Fruit fly (Drosophila melanogaster) whole organism, pupa: ENCODE results near the gene hmw.
A peak's percentile ranks its signal among the peaks of the same experiment; 100 is the strongest.

ENCODE experiments used
- CG10348 ChIP-seq: fragments of 200-800 bp; sonication (Bioruptor generic); IDR thresholded peaks from 2 replicates; pipeline ENCODE4 v1.3.6; 2022; ENCODE audit warnings: missing biosample characterization, missing genetic modification characterization
- CG12605 ChIP-seq: fragments of 200-800 bp; sonication (Bioruptor generic); IDR thresholded peaks from 2 replicates; pipeline ENCODE4 v1.3.6; 2022; ENCODE audit warnings: missing biosample characterization, missing genetic modification characterization
- CG13204 ChIP-seq: fragments of 200-800 bp; sonication (Bioruptor generic); optimal IDR thresholded peaks from 2 replicates; lab custom pipeline; 2018; ENCODE audit warnings: missing biosample characterization, mild to moderate bottlenecking, missing genetic modification characterization, moderate library complexity
- CG14655 ChIP-seq: fragments of 200-800 bp; sonication (Bioruptor generic); optimal IDR thresholded peaks from 3 replicates; lab custom pipeline; 2017; ENCODE audit warnings: mild to moderate bottlenecking, missing biosample characterization, missing genetic modification reagents, missing genetic modification characterization
- CG15710 ChIP-seq: fragments of 200-800 bp; sonication (Bioruptor generic); optimal IDR thresholded peaks from 2 replicates; lab custom pipeline; 2018; ENCODE audit warnings: missing biosample characterization, mild to moderate bottlenecking, missing genetic modification characterization, moderate library complexity
- CG17806 ChIP-seq: fragments of 200-800 bp; sonication (Bioruptor generic); optimal IDR thresholded peaks from 2 replicates; lab custom pipeline; 2018; ENCODE audit warnings: missing biosample characterization, mild to moderate bottlenecking, missing genetic modification characterization, moderate library complexity
- CG32121 ChIP-seq: fragments of 200-800 bp; sonication (Bioruptor generic); IDR thresholded peaks from 2 replicates; pipeline ENCODE4 v1.3.6; 2022; ENCODE audit warnings: missing biosample characterization, missing genetic modification characterization
- CG34367 ChIP-seq: fragments of 200-800 bp; sonication (Bioruptor generic); optimal IDR thresholded peaks from 2 replicates; lab custom pipeline; 2018; ENCODE audit warnings: missing biosample characterization, mild to moderate bottlenecking, missing genetic modification characterization
- CG4496 ChIP-seq: fragments of 200-800 bp; sonication (Bioruptor generic); IDR thresholded peaks from 3 replicates; pipeline ENCODE4 v1.3.6; 2022; ENCODE audit warnings: missing biosample characterization, missing genetic modification characterization
- CG8159 ChIP-seq: fragments of 200-800 bp; sonication (Bioruptor generic); optimal IDR thresholded peaks from 3 replicates; lab custom pipeline; 2018; ENCODE audit warnings: missing biosample characterization, mild to moderate bottlenecking, missing genetic modification characterization, moderate library complexity
- CG8301 ChIP-seq: fragments of 200-800 bp; sonication (Bioruptor generic); optimal IDR thresholded peaks from 2 replicates; lab custom pipeline; 2018; ENCODE audit warnings: missing biosample characterization, mild to moderate bottlenecking, missing genetic modification characterization
- CG9948 ChIP-seq: fragments of 200-800 bp; sonication (Bioruptor generic); optimal IDR thresholded peaks from 2 replicates; lab custom pipeline; 2018; ENCODE audit warnings: missing biosample characterization, mild to moderate bottlenecking, missing genetic modification characterization, moderate library complexity
- D1 ChIP-seq: fragments of 200-800 bp; sonication (Bioruptor generic); optimal IDR thresholded peaks from 2 replicates; lab custom pipeline; 2018; ENCODE audit warnings: missing biosample characterization, mild to moderate bottlenecking, missing genetic modification characterization, moderate library complexity
- EcR ChIP-seq: fragments of 200-800 bp; sonication (Bioruptor generic); optimal IDR thresholded peaks from 3 replicates; lab custom pipeline; 2019; ENCODE audit warnings: missing biosample characterization, missing genetic modification characterization, mild to moderate bottlenecking, moderate library complexity, missing genetic modification reagents
- Ets98B ChIP-seq: fragments of 200-800 bp; sonication (Bioruptor generic); IDR thresholded peaks from 2 replicates; pipeline ENCODE4 v1.3.6; 2022; ENCODE audit warnings: missing biosample characterization, missing genetic modification characterization
- Pif1A ChIP-seq: fragments of 200-800 bp; sonication (Bioruptor generic); optimal IDR thresholded peaks from 3 replicates; lab custom pipeline; 2016; ENCODE audit warnings: missing biosample characterization, missing genetic modification characterization
- Pif1B ChIP-seq: fragments of 200-800 bp; sonication (Bioruptor generic); optimal IDR thresholded peaks from 3 replicates; lab custom pipeline; 2016; ENCODE audit warnings: missing biosample characterization, missing genetic modification characterization
- Snoo ChIP-seq: fragments of 200-800 bp; sonication (Bioruptor generic); optimal IDR thresholded peaks from 3 replicates; lab custom pipeline; 2017; ENCODE audit warnings: missing biosample characterization, mild to moderate bottlenecking, missing genetic modification characterization, inconsistent platforms
- fd96Ca ChIP-seq: fragments of 200-800 bp; sonication (Bioruptor generic); IDR thresholded peaks from 3 replicates; pipeline ENCODE4 v1.3.6; 2022; ENCODE audit warnings: missing biosample characterization, missing genetic modification characterization
- gl ChIP-seq: fragments of 200-800 bp; sonication (Bioruptor generic); optimal IDR thresholded peaks from 2 replicates; lab custom pipeline; 2018; ENCODE audit warnings: missing biosample characterization, mild to moderate bottlenecking, missing genetic modification characterization
- rn ChIP-seq: fragments of 200-800 bp; sonication (Bioruptor generic); IDR thresholded peaks from 2 replicates; pipeline ENCODE4 v1.3.6; 2022; ENCODE audit warnings: missing biosample characterization, missing genetic modification characterization

The hmw gene

dm6 chr3R:18393436-18393835 is 31.6 kb downstream of the hmw start:
- no peak for TF ChIP-seq CG10348 (GFP tag; lab: Robert Waterston, UW)
- TF ChIP-seq CG32121 (GFP tag; lab: Robert Waterston, UW), result peak; percentile 69; the same call in 1 of the 2 replicates
- TF ChIP-seq rn, result peak; percentile 44; the same call in 1 of the 2 replicates
- TF ChIP-seq CG15710 (tag; lab: Kevin White, UChicago), result peak; percentile 71
- TF ChIP-seq Snoo, result no peak
- peak; percentile 44 for TF ChIP-seq gl (tag; lab: Kevin White, UChicago)
- TF ChIP-seq Ets98B, result peak; percentile 75
- peak; percentile 1 for TF ChIP-seq EcR (GFP tag; lab: Kevin White, UChicago)
- peak; percentile 36 for TF ChIP-seq CG17806 (tag; lab: Kevin White, UChicago)
- no peak for TF ChIP-seq D1
- TF ChIP-seq CG9948 (tag; lab: Kevin White, UChicago), result no peak
- peak; percentile 54 for TF ChIP-seq CG12605 (GFP tag; lab: Robert Waterston, UW)
- TF ChIP-seq CG4496, result no peak
- TF ChIP-seq fd96Ca (GFP tag; lab: Robert Waterston, UW), result no peak
- TF ChIP-seq CG8301 (tag; lab: Kevin White, UChicago), result no peak
- TF ChIP-seq Pif1A, result peak; percentile 63
- peak; percentile 35 for TF ChIP-seq Pif1B (GFP tag; lab: Kevin White, UChicago)
- no peak for TF ChIP-seq CG14655 (GFP tag; lab: Kevin White, UChicago)
- TF ChIP-seq CG34367 (tag; lab: Kevin White, UChicago), result peak; percentile 40
- peak; percentile 36 for TF ChIP-seq CG13204 (GFP tag; lab: Kevin White, UChicago)
- peak; percentile 52 for TF ChIP-seq CG8159
- TF ChIP-seq, all 21 proteins: peak for 13

- TF ChIP-seq CG14655 (GFP tag; lab: Kevin White, UChicago), result no peak
- peak; percentile 86 for TF ChIP-seq EcR (GFP tag; lab: Kevin White, UChicago)
- TF ChIP-seq CG4496, result 0 out of 3 replicates have a peak, but pooled peaks have one; percentile 32
Measured at dm6 chr3R:18394876-18395275, 33.1 kb downstream of the hmw start.

- no peak for TF ChIP-seq Ets98B
- no peak for TF ChIP-seq Pif1B (GFP tag; lab: Kevin White, UChicago)
- TF ChIP-seq Pif1A, result no peak
- TF ChIP-seq CG15710 (tag; lab: Kevin White, UChicago), result no peak
- TF ChIP-seq CG8159, result no peak
- TF ChIP-seq fd96Ca (GFP tag; lab: Robert Waterston, UW), result no peak
- no peak for TF ChIP-seq CG12605 (GFP tag; lab: Robert Waterston, UW)
- no peak for TF ChIP-seq CG13204 (GFP tag; lab: Kevin White, UChicago)
- TF ChIP-seq CG10348 (GFP tag; lab: Robert Waterston, UW), result no peak
- no peak for TF ChIP-seq CG17806 (tag; lab: Kevin White, UChicago)
- TF ChIP-seq CG34367 (tag; lab: Kevin White, UChicago), result no peak
- no peak for TF ChIP-seq CG8301 (tag; lab: Kevin White, UChicago)
- no peak for TF ChIP-seq CG4496
- TF ChIP-seq, all 21 proteins: peak for 0
Measured at dm6 chr3R:18395694-18396093, 33.9 kb downstream of the hmw start.

- peak; percentile 98 for TF ChIP-seq CG8159
- TF ChIP-seq Snoo, result peak; percentile 94
- TF ChIP-seq CG8301 (tag; lab: Kevin White, UChicago), result peak; percentile 98
- peak; percentile 97 for TF ChIP-seq Pif1B (GFP tag; lab: Kevin White, UChicago)
- TF ChIP-seq CG4496, result peak; percentile 98
- TF ChIP-seq CG10348 (GFP tag; lab: Robert Waterston, UW), result peak; percentile 93
- TF ChIP-seq CG34367 (tag; lab: Kevin White, UChicago), result peak; percentile 94
- TF ChIP-seq CG32121 (GFP tag; lab: Robert Waterston, UW), result peak; percentile 98
- TF ChIP-seq CG9948 (tag; lab: Kevin White, UChicago), result peak; percentile 96
- peak; percentile 91 for TF ChIP-seq CG13204 (GFP tag; lab: Kevin White, UChicago)
- TF ChIP-seq Pif1A, result peak; percentile 97
- peak; percentile 94 for TF ChIP-seq rn
- TF ChIP-seq fd96Ca (GFP tag; lab: Robert Waterston, UW), result peak; percentile 97
- peak; percentile 97 for TF ChIP-seq Ets98B
- TF ChIP-seq EcR (GFP tag; lab: Kevin White, UChicago), result peak; percentile 80
- peak; percentile 93 for TF ChIP-seq D1
- peak; percentile 98 for TF ChIP-seq CG14655 (GFP tag; lab: Kevin White, UChicago)
- TF ChIP-seq CG12605 (GFP tag; lab: Robert Waterston, UW), result peak; percentile 88
- peak; percentile 97 for TF ChIP-seq CG15710 (tag; lab: Kevin White, UChicago)
- peak; percentile 98 for TF ChIP-seq gl (tag; lab: Kevin White, UChicago)
- peak; percentile 97 for TF ChIP-seq CG17806 (tag; lab: Kevin White, UChicago)
- TF ChIP-seq, all 21 proteins: peak for 21
Measured at dm6 chr3R:18396801-18397604, 35.2 kb downstream of the hmw start, which contains the start of gene Vti1b. Vti1b (plus strand) TSS chr3R:18396995.

- TF ChIP-seq CG14655 (GFP tag; lab: Kevin White, UChicago) (no peak), fd96Ca (GFP tag; lab: Robert Waterston, UW) (peak; percentile 70; the same call in 2 of the 3 replicates), CG32121 (GFP tag; lab: Robert Waterston, UW) (no peak), Pif1B (GFP tag; lab: Kevin White, UChicago) (no peak), Ets98B (peak; percentile 55), CG4496 (peak; percentile 41; the same call in 2 of the 3 replicates), CG15710 (tag; lab: Kevin White, UChicago) (no peak), CG34367 (tag; lab: Kevin White, UChicago) (no peak), CG12605 (GFP tag; lab: Robert Waterston, UW) (peak; percentile 57), CG9948 (tag; lab: Kevin White, UChicago) (no peak)
- TF ChIP-seq, all 21 proteins: peak for 4
Measured at dm6 chr3R:18397834-18398378, 36.1 kb downstream of the hmw start.
